Worm (Caenorhabditis elegans): ENCODE measurements around the gene F09B12.7.

DNA sequence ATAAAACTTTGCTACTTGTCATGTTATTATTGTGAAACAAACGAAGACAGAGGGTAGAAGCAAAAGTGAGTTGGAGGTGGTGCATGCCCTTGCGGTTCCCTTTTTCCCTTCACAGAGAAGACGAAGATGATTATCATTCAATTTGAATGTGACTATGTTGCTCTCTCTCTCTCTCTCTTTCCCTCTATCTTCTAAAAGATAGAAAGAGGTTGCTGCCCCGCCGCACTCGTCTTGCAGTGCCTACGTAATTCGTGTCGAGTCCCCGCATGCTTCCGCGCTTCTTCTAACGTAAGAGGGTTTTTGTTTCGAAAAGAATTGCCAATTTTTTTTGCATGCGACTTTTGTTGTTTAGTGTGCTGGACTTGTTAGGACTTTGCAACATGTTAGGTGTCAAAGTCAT is 33.3 kb upstream of the F09B12.7 start:
- no peak for TF ChIP-seq nhr-12 (tag; optimal IDR thresholded peaks at IDR 0.05)
- TF ChIP-seq lsy-2 (tag; optimal IDR thresholded peaks at IDR 0.05), result no peak
- no peak for TF ChIP-seq Y55F3AM.14 (GFP tag; optimal IDR thresholded peaks at IDR 0.05)
- no peak for TF ChIP-seq sma-9 (GFP tag; optimal IDR thresholded peaks at IDR 0.05)
- TF ChIP-seq sma-9 (tag; optimal IDR thresholded peaks at IDR 0.05), result no peak
- no peak for TF ChIP-seq ceh-82 (tag; optimal IDR thresholded peaks at IDR 0.05)
- TF ChIP-seq skn-1 (tag; optimal IDR thresholded peaks at IDR 0.05), result no peak
- TF ChIP-seq unc-55 (GFP tag; optimal IDR thresholded peaks at IDR 0.05), result no peak
- no peak for TF ChIP-seq ceh-16 (tag; optimal IDR thresholded peaks at IDR 0.05)
- TF ChIP-seq lin-13 (GFP tag; optimal IDR thresholded peaks at IDR 0.05), result no peak
- no peak for TF ChIP-seq ztf-1 (GFP tag; conservative IDR thresholded peaks at IDR 0.05)
- TF ChIP-seq snpc-4 (tag; optimal IDR thresholded peaks at IDR 0.05), result no peak

All from whole organism, L2 larva.